Worm (Caenorhabditis elegans) whole organism, L2 larva: ENCODE results near the gene bus-8B.
A peak's percentile ranks its signal among the peaks of the same experiment; 100 is the strongest.

ENCODE experiments used
- C34F6.9 ChIP-seq: fragments of 150-350 bp; optimal IDR thresholded peaks from 2 replicates; lab custom pipeline; 2014; ENCODE audit warnings: missing biosample characterization, missing genetic modification characterization
- F13H6.1 ChIP-seq: sonication (generic microtip); optimal IDR thresholded peaks from 2 replicates; lab custom pipeline; 2016; ENCODE audit warnings: missing genetic modification characterization, missing compliant biosample characterization
- Y55F3AM.14 ChIP-seq: fragments of 200-800 bp; sonication (Bioruptor generic); optimal IDR thresholded peaks from 2 replicates; lab custom pipeline; 2018; ENCODE audit warnings: mild to moderate bottlenecking, missing genetic modification characterization, missing compliant biosample characterization
- ZK546.5 ChIP-seq: sonication (generic microtip); optimal IDR thresholded peaks from 2 replicates; lab custom pipeline; 2017; ENCODE audit warnings: missing biosample characterization, missing genetic modification characterization
- alr-1 ChIP-seq: fragments of 150-350 bp; optimal IDR thresholded peaks from 2 replicates; lab custom pipeline; 2014; ENCODE audit warnings: missing biosample characterization, missing genetic modification characterization
- aly-2 ChIP-seq: fragments of 150-350 bp; optimal IDR thresholded peaks from 2 replicates; lab custom pipeline; 2014; ENCODE audit warnings: missing biosample characterization, missing genetic modification characterization
- ama-1 ChIP-seq: fragments of 150-350 bp; optimal IDR thresholded peaks from 2 replicates; lab custom pipeline; 2018; ENCODE audit warnings: inconsistent platforms
- blmp-1 ChIP-seq: sonication (generic microtip); optimal IDR thresholded peaks from 2 replicates; lab custom pipeline; 2017; ENCODE audit warnings: missing genetic modification characterization, mild to moderate bottlenecking, missing compliant biosample characterization, antibody characterized with exemption, moderate library complexity; ENCODE audit not compliant: insufficient read depth
- ceh-16 ChIP-seq: fragments of 150-350 bp; optimal IDR thresholded peaks from 2 replicates; lab custom pipeline; 2014; ENCODE audit warnings: missing biosample characterization, missing genetic modification characterization
- ceh-82 ChIP-seq: fragments of 150-350 bp; optimal IDR thresholded peaks from 2 replicates; lab custom pipeline; 2014; ENCODE audit warnings: missing biosample characterization, missing genetic modification characterization
- crh-2 ChIP-seq: sonication (generic microtip); optimal IDR thresholded peaks from 2 replicates; lab custom pipeline; 2017; ENCODE audit warnings: missing biosample characterization, missing genetic modification characterization
- elt-1 ChIP-seq: fragments of 150-350 bp; optimal IDR thresholded peaks from 2 replicates; lab custom pipeline; 2014; ENCODE audit warnings: missing biosample characterization, missing genetic modification characterization
- fos-1 ChIP-seq: fragments of 150-350 bp; optimal IDR thresholded peaks from 2 replicates; lab custom pipeline; 2014; ENCODE audit warnings: missing biosample characterization, missing genetic modification characterization
- gmeb-1 ChIP-seq: fragments of 150-350 bp; optimal IDR thresholded peaks from 2 replicates; lab custom pipeline; 2014; ENCODE audit warnings: missing biosample characterization, missing genetic modification characterization
- lin-39 ChIP-seq: fragments of 150-350 bp; optimal IDR thresholded peaks from 2 replicates; lab custom pipeline; 2014; ENCODE audit warnings: missing biosample characterization, missing genetic modification reagents, missing genetic modification characterization
- lsy-2 ChIP-seq, 2 experiments: fragments of 150-350 bp in 1 of 2; sonication (generic microtip) in 1 of 2; optimal IDR thresholded peaks; 2 replicates each; lab custom pipeline; 2014 to 2017; ENCODE audit warnings: missing biosample characterization in 2 of 2, missing genetic modification characterization in 2 of 2
- mab-5 ChIP-seq: fragments of 150-350 bp; optimal IDR thresholded peaks from 2 replicates; lab custom pipeline; 2014; ENCODE audit warnings: missing biosample characterization, missing genetic modification characterization
- mbf-1 ChIP-seq: sonication (generic microtip); optimal IDR thresholded peaks from 2 replicates; lab custom pipeline; 2017; ENCODE audit warnings: missing biosample characterization, missing genetic modification characterization
- mdl-1 ChIP-seq, 2 experiments: fragments of 150-350 bp in 1 of 2; sonication (generic microtip) in 1 of 2; optimal IDR thresholded peaks; 2 replicates each; lab custom pipeline; 2017; ENCODE audit warnings: missing biosample characterization in 2 of 2, missing genetic modification characterization in 2 of 2
- nhr-11 ChIP-seq: fragments of 150-350 bp; optimal IDR thresholded peaks from 2 replicates; lab custom pipeline; 2014; ENCODE audit warnings: missing biosample characterization, missing genetic modification characterization
- nhr-129 ChIP-seq: fragments of 150-350 bp; optimal IDR thresholded peaks from 2 replicates; lab custom pipeline; 2014; ENCODE audit warnings: missing biosample characterization, missing genetic modification characterization
- nhr-21 ChIP-seq: fragments of 150-350 bp; optimal IDR thresholded peaks from 2 replicates; lab custom pipeline; 2014; ENCODE audit warnings: missing biosample characterization, missing genetic modification characterization
- nhr-25 ChIP-seq: fragments of 150-350 bp; sonication (generic microtip); optimal IDR thresholded peaks from 3 replicates; lab custom pipeline; 2014; ENCODE audit warnings: missing biosample characterization, missing genetic modification characterization
- nhr-6 ChIP-seq: fragments of 150-350 bp; optimal IDR thresholded peaks from 2 replicates; lab custom pipeline; 2014; ENCODE audit warnings: missing biosample characterization, missing genetic modification characterization
- peb-1 ChIP-seq: fragments of 150-350 bp; optimal IDR thresholded peaks from 2 replicates; lab custom pipeline; 2014; ENCODE audit warnings: missing biosample characterization, missing genetic modification characterization
- sma-3 ChIP-seq: sonication (generic microtip); optimal IDR thresholded peaks from 2 replicates; lab custom pipeline; 2016; ENCODE audit warnings: missing genetic modification reagents, missing genetic modification characterization, missing compliant biosample characterization
- sma-9 ChIP-seq, 2 experiments: fragments of 150-350 bp in 1 of 2; sonication (generic microtip) in 1 of 2; optimal IDR thresholded peaks; 2 replicates each; lab custom pipeline; 2014 to 2016; ENCODE audit warnings: missing genetic modification characterization in 2 of 2, mild to moderate bottlenecking in 1 of 2, missing biosample characterization in 1 of 2, missing compliant biosample characterization in 1 of 2, missing genetic modification reagents in 1 of 2, moderate library complexity in 1 of 2
- unc-55 ChIP-seq: fragments of 150-350 bp; sonication (generic microtip); optimal IDR thresholded peaks from 3 replicates; lab custom pipeline; 2014; ENCODE audit warnings: missing biosample characterization, missing genetic modification reagents, missing genetic modification characterization
- zag-1 ChIP-seq: fragments of 150-350 bp; optimal IDR thresholded peaks from 2 replicates; lab custom pipeline; 2014; ENCODE audit warnings: missing biosample characterization, missing genetic modification characterization
- ztf-4 ChIP-seq: fragments of 150-350 bp; optimal IDR thresholded peaks from 2 replicates; lab custom pipeline; 2014; ENCODE audit warnings: missing biosample characterization, missing genetic modification characterization

bus-8B gene

ce11 chrX:5476357-5476756, 16.8 kb upstream of the bus-8B start:
- TF ChIP-seq ceh-82 (tag; lab: Kevin White, UChicago) = no peak
- no peak for TF ChIP-seq lin-39
- TF ChIP-seq nhr-6 (tag; lab: Kevin White, UChicago) = no peak
- peak; percentile 74 for TF ChIP-seq fos-1 (tag; lab: Kevin White, UChicago)
- peak; percentile 22 for TF ChIP-seq gmeb-1
- no peak for TF ChIP-seq ama-1 (lab: Kevin White, UChicago)
- no peak for TF ChIP-seq mdl-1 (tag; optimal IDR thresholded peaks at IDR 0.05; lab: Kevin White, UChicago)

- TF ChIP-seq blmp-1 (tag; lab: Kevin White, UChicago) = no peak
- peak; percentile 12 for TF ChIP-seq nhr-129 (tag; lab: Kevin White, UChicago)
Measured at ce11 chrX:5477597-5477996, 15.5 kb upstream of the bus-8B start.

- TF ChIP-seq ceh-16 (tag; lab: Kevin White, UChicago) (peak; percentile 69), sma-9 (GFP tag; optimal IDR thresholded peaks at IDR 0.05; lab: Kevin White, UChicago) (peak; percentile 4), sma-9 (tag; optimal IDR thresholded peaks at IDR 0.05; lab: Kevin White, UChicago) (no peak), fos-1 (tag; lab: Kevin White, UChicago) (no peak), elt-1 (tag; lab: Kevin White, UChicago) (peak; percentile 27)
Measured at ce11 chrX:5478875-5479274, 14.3 kb upstream of the bus-8B start.

- TF ChIP-seq sma-9 (GFP tag; optimal IDR thresholded peaks at IDR 0.05; lab: Kevin White, UChicago) (no peak), sma-9 (tag; optimal IDR thresholded peaks at IDR 0.05; lab: Kevin White, UChicago) (no peak), mab-5 (tag; lab: Kevin White, UChicago) (no peak), nhr-21 (no peak), nhr-25 (tag; lab: Kevin White, UChicago) (no peak), zag-1 (tag; lab: Kevin White, UChicago) (no peak), ceh-82 (tag; lab: Kevin White, UChicago) (no peak), aly-2 (no peak), nhr-11 (tag; lab: Kevin White, UChicago) (no peak), gmeb-1 (peak; percentile 4), ZK546.5 (no peak), Y55F3AM.14 (no peak), ztf-4 (tag; lab: Kevin White, UChicago) (no peak), fos-1 (tag; lab: Kevin White, UChicago) (peak; percentile 50), blmp-1 (tag; lab: Kevin White, UChicago) (no peak), elt-1 (tag; lab: Kevin White, UChicago) (no peak), alr-1 (tag; lab: Kevin White, UChicago) (no peak), mbf-1 (tag; lab: Kevin White, UChicago) (no peak)
Measured at ce11 chrX:5479300-5479811, 13.8 kb upstream of the bus-8B start, which contains the start of gene dlg-1. TSS of gene dlg-1 (plus strand) at chrX:5479700.

- TF ChIP-seq sma-3 (GFP tag; lab: Kevin White, UChicago) = peak; percentile 29
- TF ChIP-seq aly-2 = no peak
- TF ChIP-seq nhr-11 (tag; lab: Kevin White, UChicago) = no peak
- TF ChIP-seq crh-2 = peak; percentile 46
- TF ChIP-seq C34F6.9 (tag; lab: Kevin White, UChicago) = peak; percentile 2
- no peak for TF ChIP-seq gmeb-1
- TF ChIP-seq nhr-129 (tag; lab: Kevin White, UChicago) = peak; percentile 44
- peak; percentile 35 for TF ChIP-seq peb-1 (tag; lab: Kevin White, UChicago)
- TF ChIP-seq F13H6.1 = peak; percentile 63
- peak; percentile 74 for TF ChIP-seq fos-1 (tag; lab: Kevin White, UChicago)
- peak; percentile 24 for TF ChIP-seq sma-9 (GFP tag; optimal IDR thresholded peaks at IDR 0.05; lab: Kevin White, UChicago)
- TF ChIP-seq sma-9 (tag; optimal IDR thresholded peaks at IDR 0.05; lab: Kevin White, UChicago) = no peak
- TF ChIP-seq mdl-1 (tag; optimal IDR thresholded peaks at IDR 0.05; lab: Kevin White, UChicago) = no peak
Measured at ce11 chrX:5479876-5480580, 13.1 kb upstream of the bus-8B start.

- no peak for TF ChIP-seq ceh-82 (tag; lab: Kevin White, UChicago)
- TF ChIP-seq mdl-1 (tag; optimal IDR thresholded peaks at IDR 0.05; lab: Kevin White, UChicago) = no peak
- TF ChIP-seq lsy-2 (tag; optimal IDR thresholded peaks at IDR 0.05; lab: Kevin White, UChicago) = peak; percentile 2 to 25
- no peak for TF ChIP-seq nhr-25 (tag; lab: Kevin White, UChicago)
- TF ChIP-seq unc-55 (GFP tag; lab: Kevin White, UChicago) = no peak
- TF ChIP-seq C34F6.9 (tag; lab: Kevin White, UChicago) = peak; percentile 18
- no peak for TF ChIP-seq nhr-6 (tag; lab: Kevin White, UChicago)
- TF ChIP-seq nhr-21 = peak; percentile 16
Measured at ce11 chrX:5485284-5485927, 7.7 kb upstream of the bus-8B start.
